Worm (Caenorhabditis elegans) whole organism, young adult: ENCODE measurements around the gene pals-19.

Experiments
- B0261.1 ChIP-seq: sonication (generic microtip); optimal IDR thresholded peaks from 2 replicates; lab custom pipeline; 2016; ENCODE audit warnings: mild to moderate bottlenecking, missing genetic modification characterization, moderate library complexity, missing compliant biosample characterization
- C17E4.6 ChIP-seq: fragments of 200-800 bp; sonication (Bioruptor generic); IDR thresholded peaks from 2 replicates; pipeline ENCODE4 v1.3.6; 2022; ENCODE audit warnings: missing genetic modification reagents, missing genetic modification characterization, missing compliant biosample characterization
- F10E7.11 ChIP-seq: sonication (generic microtip); optimal IDR thresholded peaks from 2 replicates; lab custom pipeline; 2017; ENCODE audit warnings: mild to moderate bottlenecking, missing genetic modification characterization, moderate library complexity, missing compliant biosample characterization
- F37B4.10 ChIP-seq: fragments of 200-800 bp; sonication (Bioruptor generic); IDR thresholded peaks from 2 replicates; pipeline ENCODE4 v1.3.6; 2022; ENCODE audit warnings: missing genetic modification characterization, missing compliant biosample characterization
- F49E8.2 ChIP-seq: sonication (generic microtip); optimal IDR thresholded peaks from 3 replicates; lab custom pipeline; 2017; ENCODE audit warnings: missing genetic modification characterization, mild to moderate bottlenecking, missing compliant biosample characterization, antibody characterized with exemption, moderate library complexity; ENCODE audit not compliant: insufficient read depth
- F52B5.7 ChIP-seq: sonication (generic microtip); optimal IDR thresholded peaks from 2 replicates; lab custom pipeline; 2016; ENCODE audit warnings: mild to moderate bottlenecking, missing genetic modification characterization, missing compliant biosample characterization
- T26A5.8 ChIP-seq: sonication (generic microtip); optimal IDR thresholded peaks from 2 replicates; lab custom pipeline; 2016; ENCODE audit warnings: missing genetic modification characterization, missing compliant biosample characterization
- Y67H2A.10 ChIP-seq: fragments of 200-800 bp; sonication (Bioruptor generic); conservative IDR thresholded peaks from 2 replicates; pipeline ENCODE4 v1.3.6; 2022; ENCODE audit warnings: missing genetic modification reagents, missing genetic modification characterization, missing compliant biosample characterization
- Y79H2A.3 ChIP-seq: fragments of 200-800 bp; sonication (Bioruptor generic); conservative IDR thresholded peaks from 2 replicates; pipeline ENCODE4 v1.3.6; 2022; ENCODE audit warnings: missing genetic modification reagents, missing genetic modification characterization, missing compliant biosample characterization
- ama-1 ChIP-seq, 3 experiments: fragments of 150-350 bp in 1 of 3; sonication (generic microtip) in 2 of 3; optimal IDR thresholded peaks; 2 replicates each; lab custom pipeline; 2014 to 2018; ENCODE audit warnings: missing biosample characterization in 2 of 3, missing genetic modification characterization in 2 of 3, missing genetic modification reagents in 2 of 3
- aptf-2 ChIP-seq: fragments of 200-800 bp; sonication (Bioruptor generic); conservative IDR thresholded peaks from 2 replicates; pipeline ENCODE4 v1.3.6; 2022; ENCODE audit warnings: missing genetic modification reagents, missing genetic modification characterization, missing compliant biosample characterization
- atf-7 ChIP-seq: sonication (generic microtip); optimal IDR thresholded peaks from 2 replicates; lab custom pipeline; 2017; ENCODE audit warnings: mild to moderate bottlenecking, missing genetic modification characterization, missing compliant biosample characterization
- athp-1 ChIP-seq: sonication (generic microtip); optimal IDR thresholded peaks from 2 replicates; lab custom pipeline; 2017; ENCODE audit warnings: mild to moderate bottlenecking, missing genetic modification characterization, missing compliant biosample characterization
- ccch-3 ChIP-seq: fragments of 200-800 bp; sonication (Bioruptor generic); optimal IDR thresholded peaks from 2 replicates; lab custom pipeline; 2018; ENCODE audit warnings: mild to moderate bottlenecking, missing genetic modification characterization, missing compliant biosample characterization
- cebp-2 ChIP-seq: fragments of 200-800 bp; sonication (Bioruptor generic); IDR thresholded peaks from 2 replicates; pipeline ENCODE4 v1.3.6; 2022; ENCODE audit warnings: missing genetic modification characterization, missing compliant biosample characterization
- ceh-58 ChIP-seq: fragments of 200-800 bp; sonication (Bioruptor generic); IDR thresholded peaks from 2 replicates; pipeline ENCODE4 v1.3.6; 2022; ENCODE audit warnings: missing genetic modification characterization, missing compliant biosample characterization
- ceh-79 ChIP-seq: sonication (generic microtip); optimal IDR thresholded peaks from 2 replicates; lab custom pipeline; 2017; ENCODE audit warnings: mild to moderate bottlenecking, missing genetic modification characterization, missing compliant biosample characterization
- ceh-91 ChIP-seq: fragments of 200-800 bp; sonication (Bioruptor generic); IDR thresholded peaks from 2 replicates; pipeline ENCODE4 v1.3.6; 2022; ENCODE audit warnings: missing genetic modification reagents, missing genetic modification characterization, missing compliant biosample characterization
- chd-7 ChIP-seq: sonication (generic microtip); optimal IDR thresholded peaks from 2 replicates; lab custom pipeline; 2016; ENCODE audit warnings: mild to moderate bottlenecking, missing genetic modification characterization, moderate library complexity, missing compliant biosample characterization
- die-1 ChIP-seq: sonication (generic microtip); optimal IDR thresholded peaks from 2 replicates; lab custom pipeline; 2016; ENCODE audit warnings: missing genotype, mild to moderate bottlenecking, missing genetic modification characterization, missing compliant biosample characterization
- dpl-1 ChIP-seq: fragments of 150-350 bp; optimal IDR thresholded peaks from 2 replicates; lab custom pipeline; 2014; ENCODE audit warnings: missing biosample characterization, missing genetic modification reagents, missing genetic modification characterization
- egl-18 ChIP-seq: fragments of 200-800 bp; sonication (Bioruptor generic); IDR thresholded peaks from 2 replicates; pipeline ENCODE4 v1.3.6; 2022; ENCODE audit warnings: missing genetic modification reagents, missing genetic modification characterization, missing compliant biosample characterization
- ets-4 ChIP-seq: fragments of 200-800 bp; sonication (Bioruptor generic); optimal IDR thresholded peaks from 2 replicates; lab custom pipeline; 2018; ENCODE audit warnings: mild to moderate bottlenecking, missing genetic modification characterization, missing compliant biosample characterization
- gei-17 ChIP-seq: fragments of 200-800 bp; sonication (Bioruptor generic); optimal IDR thresholded peaks from 2 replicates; lab custom pipeline; 2018; ENCODE audit warnings: mild to moderate bottlenecking, missing genetic modification characterization, missing compliant biosample characterization
- hmg-1.2 ChIP-seq: fragments of 200-800 bp; sonication (Bioruptor generic); IDR thresholded peaks from 2 replicates; pipeline ENCODE4 v1.3.6; 2022; ENCODE audit warnings: missing genetic modification reagents, missing genetic modification characterization, missing compliant biosample characterization
- hrde-1 ChIP-seq: sonication (generic microtip); optimal IDR thresholded peaks from 2 replicates; lab custom pipeline; 2016; ENCODE audit warnings: missing genetic modification characterization, mild to moderate bottlenecking, missing compliant biosample characterization, moderate library complexity, missing genotype, missing genetic modification reagents, borderline replicate concordance
- let-526 ChIP-seq: fragments of 200-800 bp; sonication (Bioruptor generic); IDR thresholded peaks from 2 replicates; pipeline ENCODE4 v1.3.6; 2022; ENCODE audit warnings: missing genetic modification reagents, missing genetic modification characterization, missing compliant biosample characterization
- lin-40 ChIP-seq: sonication (generic microtip); optimal IDR thresholded peaks from 2 replicates; lab custom pipeline; 2016; ENCODE audit warnings: missing genetic modification characterization, mild to moderate bottlenecking, missing compliant biosample characterization, missing genotype, missing genetic modification reagents
- madf-10 ChIP-seq: sonication (generic microtip); optimal IDR thresholded peaks from 2 replicates; lab custom pipeline; 2016; ENCODE audit warnings: mild to moderate bottlenecking, missing genetic modification characterization, missing compliant biosample characterization
- madf-3 ChIP-seq: fragments of 200-800 bp; sonication (Bioruptor generic); IDR thresholded peaks from 2 replicates; pipeline ENCODE4 v1.3.6; 2022; ENCODE audit warnings: missing genetic modification reagents, missing genetic modification characterization, missing compliant biosample characterization
- madf-8 ChIP-seq: fragments of 200-800 bp; sonication (Bioruptor generic); conservative IDR thresholded peaks from 2 replicates; pipeline ENCODE4 v1.3.6; 2022; ENCODE audit warnings: missing genetic modification reagents, missing genetic modification characterization, missing compliant biosample characterization
- mcd-1 ChIP-seq: fragments of 200-800 bp; sonication (Bioruptor generic); IDR thresholded peaks from 2 replicates; pipeline ENCODE4 v1.3.6; 2022; ENCODE audit warnings: missing genetic modification reagents, missing genetic modification characterization, missing compliant biosample characterization
- mel-28 ChIP-seq: sonication (generic microtip); optimal IDR thresholded peaks from 2 replicates; lab custom pipeline; 2016; ENCODE audit warnings: borderline replicate concordance, mild to moderate bottlenecking, missing genetic modification characterization, missing compliant biosample characterization
- mes-4 ChIP-seq: sonication (generic microtip); optimal IDR thresholded peaks from 2 replicates; lab custom pipeline; 2016; ENCODE audit warnings: missing genotype, missing genetic modification characterization, missing compliant biosample characterization
- nhr-27 ChIP-seq: fragments of 200-800 bp; sonication (Bioruptor generic); optimal IDR thresholded peaks from 2 replicates; lab custom pipeline; 2018; ENCODE audit warnings: mild to moderate bottlenecking, missing genetic modification characterization, moderate library complexity, missing compliant biosample characterization
- rcor-1 ChIP-seq: fragments of 200-800 bp; sonication (Bioruptor generic); IDR thresholded peaks from 2 replicates; pipeline ENCODE4 v1.3.6; 2022; ENCODE audit warnings: missing genetic modification reagents, missing genetic modification characterization, missing compliant biosample characterization
- rec-8 ChIP-seq, 2 experiments: sonication (generic microtip); optimal IDR thresholded peaks; 2 replicates each; lab custom pipeline; 2016; ENCODE audit warnings: mild to moderate bottlenecking in 2 of 2, missing genetic modification characterization in 2 of 2, missing genetic modification reagents in 2 of 2, missing genotype in 2 of 2, missing biosample characterization in 1 of 2, missing compliant biosample characterization in 1 of 2, moderate library complexity in 1 of 2
- sea-2 ChIP-seq: fragments of 200-800 bp; sonication (Bioruptor generic); IDR thresholded peaks from 2 replicates; pipeline ENCODE4 v1.3.6; 2022; ENCODE audit warnings: missing genetic modification characterization, missing compliant biosample characterization
- somi-1 ChIP-seq: fragments of 200-800 bp; sonication (Bioruptor generic); optimal IDR thresholded peaks from 2 replicates; lab custom pipeline; 2018; ENCODE audit warnings: mild to moderate bottlenecking, missing genetic modification characterization, missing compliant biosample characterization
- tlf-1 ChIP-seq: fragments of 200-800 bp; sonication (Bioruptor generic); optimal IDR thresholded peaks from 2 replicates; lab custom pipeline; 2018; ENCODE audit warnings: mild to moderate bottlenecking, missing genetic modification characterization, missing compliant biosample characterization
- unc-130 ChIP-seq: sonication (generic microtip); optimal IDR thresholded peaks from 2 replicates; lab custom pipeline; 2016; ENCODE audit warnings: missing genetic modification reagents, missing genetic modification characterization, missing compliant biosample characterization
- ztf-25 ChIP-seq: fragments of 200-800 bp; sonication (Bioruptor generic); IDR thresholded peaks from 2 replicates; pipeline ENCODE4 v1.3.6; 2022; ENCODE audit warnings: missing genetic modification reagents, missing genetic modification characterization, missing compliant biosample characterization

pals-19 gene

DNA sequence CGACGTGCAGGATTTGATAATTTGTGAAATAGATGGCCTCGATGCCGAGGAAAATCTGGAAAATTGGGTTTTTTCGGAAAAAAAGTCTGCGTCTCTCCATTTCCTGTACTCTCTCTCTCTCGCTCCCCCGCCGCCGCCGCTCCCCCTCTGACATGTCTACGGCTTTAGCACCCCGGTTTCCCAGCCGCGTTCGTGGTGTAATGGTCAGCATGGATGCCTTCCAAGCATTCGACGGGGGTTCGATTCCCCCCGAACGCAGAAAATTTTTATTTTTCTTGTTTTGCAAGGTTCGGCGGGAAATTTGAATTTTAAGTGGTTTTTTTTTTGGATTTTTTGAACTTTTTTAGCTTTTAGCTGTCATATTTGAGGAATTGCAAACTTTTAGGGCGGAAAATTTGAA, 22.6 kb downstream of the pals-19 start (continued):
- TF ChIP-seq aptf-2 (no peak; the same call in 1 of the 2 replicates), Y67H2A.10 (no peak), ets-4 (GFP tag; lab: Kevin White, UChicago) (no peak), hrde-1 (peak; percentile 73), madf-3 (GFP tag; lab: Robert Waterston, UW) (no peak; the same call in none of the 2 replicates), rcor-1 (peak; percentile 67), let-526 (GFP tag; lab: Robert Waterston, UW) (peak; percentile 35; the same call in 1 of the 2 replicates), gei-17 (GFP tag; lab: Kevin White, UChicago) (peak; percentile 15), somi-1 (GFP tag; lab: Kevin White, UChicago) (no peak), dpl-1 (GFP tag; lab: Kevin White, UChicago) (peak; percentile 38), F49E8.2 (tag; lab: Kevin White, UChicago) (peak; percentile 22), B0261.1 (peak; percentile 96), ceh-79 (no peak), athp-1 (tag; lab: Kevin White, UChicago) (peak; percentile 54), hmg-1.2 (peak; percentile 100), madf-10 (tag; lab: Kevin White, UChicago) (peak; percentile 54), nhr-27 (tag; lab: Kevin White, UChicago) (peak; percentile 31), rec-8 (tag; optimal IDR thresholded peaks at IDR 0.05; lab: Kevin White, UChicago) (peak in 1 of 2 experiments; percentile 35), T26A5.8 (tag; lab: Kevin White, UChicago) (no peak), egl-18 (no peak), lin-40 (peak; percentile 61), F52B5.7 (tag; lab: Kevin White, UChicago) (peak; percentile 32), cebp-2 (GFP tag; lab: Robert Waterston, UW) (0 out of 2 replicates have a peak, but pooled peaks have one; percentile 39), ceh-91 (GFP tag; lab: Robert Waterston, UW) (0 out of 2 replicates have a peak, but pooled peaks have one; percentile 10), madf-8 (GFP tag; lab: Robert Waterston, UW) (no peak), ama-1 (optimal IDR thresholded peaks at IDR 0.05; lab: Kevin White, UChicago) (no peak), ama-1 (GFP tag; optimal IDR thresholded peaks at IDR 0.05; lab: Kevin White, UChicago) (peak in 1 of 2 experiments; percentile 90), F10E7.11 (tag; lab: Kevin White, UChicago) (peak; percentile 59), ceh-58 (GFP tag; lab: Robert Waterston, UW) (no peak), mel-28 (tag; lab: Kevin White, UChicago) (peak; percentile 36), F37B4.10 (GFP tag; lab: Robert Waterston, UW) (no peak), mes-4 (no peak), die-1 (tag; lab: Kevin White, UChicago) (peak; percentile 74), Y79H2A.3 (GFP tag; lab: Robert Waterston, UW) (no peak), unc-130 (GFP tag; lab: Kevin White, UChicago) (no peak), ztf-25 (GFP tag; lab: Robert Waterston, UW) (0 out of 2 replicates have a peak, but pooled peaks have one; percentile 47), ccch-3 (no peak), chd-7 (peak; percentile 71), tlf-1 (GFP tag; lab: Kevin White, UChicago) (peak; percentile 9), mcd-1 (peak; percentile 84), C17E4.6 (GFP tag; lab: Robert Waterston, UW) (no peak), sea-2 (0 out of 2 replicates have a peak, but pooled peaks have one; percentile 66), atf-7 (tag; lab: Kevin White, UChicago) (peak; percentile 65)
